Worm (Caenorhabditis elegans) whole organism, young adult: Measurements from ENCODE around the gene vps-16.

ENCODE experiments used
- F22D6.2 ChIP-seq: sonication (generic microtip); optimal IDR thresholded peaks from 2 replicates; lab custom pipeline; 2016; ENCODE audit warnings: mild to moderate bottlenecking, missing genetic modification characterization, missing compliant biosample characterization
- ama-1 ChIP-seq, 3 experiments: fragments of 150-350 bp in 1 of 3; sonication (generic microtip) in 2 of 3; optimal IDR thresholded peaks; 2 replicates each; lab custom pipeline; 2014 to 2018; ENCODE audit warnings: missing biosample characterization in 2 of 3, missing genetic modification characterization in 2 of 3, missing genetic modification reagents in 2 of 3
- bed-2 ChIP-seq: fragments of 200-800 bp; sonication (Bioruptor generic); IDR thresholded peaks from 2 replicates; pipeline ENCODE4 v1.3.6; 2022; ENCODE audit warnings: missing genetic modification reagents, missing genetic modification characterization, missing compliant biosample characterization
- chd-7 ChIP-seq: sonication (generic microtip); optimal IDR thresholded peaks from 2 replicates; lab custom pipeline; 2016; ENCODE audit warnings: mild to moderate bottlenecking, missing genetic modification characterization, moderate library complexity, missing compliant biosample characterization
- him-1 ChIP-seq: sonication (generic microtip); optimal IDR thresholded peaks from 2 replicates; lab custom pipeline; 2016; ENCODE audit warnings: missing genotype, missing genetic modification reagents, missing genetic modification characterization, missing compliant biosample characterization
- mes-4 ChIP-seq: sonication (generic microtip); optimal IDR thresholded peaks from 2 replicates; lab custom pipeline; 2016; ENCODE audit warnings: missing genotype, missing genetic modification characterization, missing compliant biosample characterization
- pha-4 ChIP-seq: fragments of 150-350 bp; sonication (generic microtip); optimal IDR thresholded peaks from 2 replicates; lab custom pipeline; 2014; ENCODE audit warnings: missing biosample characterization, missing genetic modification reagents, missing genetic modification characterization
- somi-1 ChIP-seq: fragments of 200-800 bp; sonication (Bioruptor generic); optimal IDR thresholded peaks from 2 replicates; lab custom pipeline; 2018; ENCODE audit warnings: mild to moderate bottlenecking, missing genetic modification characterization, missing compliant biosample characterization
- unc-130 ChIP-seq: sonication (generic microtip); optimal IDR thresholded peaks from 2 replicates; lab custom pipeline; 2016; ENCODE audit warnings: missing genetic modification reagents, missing genetic modification characterization, missing compliant biosample characterization

DNA sequence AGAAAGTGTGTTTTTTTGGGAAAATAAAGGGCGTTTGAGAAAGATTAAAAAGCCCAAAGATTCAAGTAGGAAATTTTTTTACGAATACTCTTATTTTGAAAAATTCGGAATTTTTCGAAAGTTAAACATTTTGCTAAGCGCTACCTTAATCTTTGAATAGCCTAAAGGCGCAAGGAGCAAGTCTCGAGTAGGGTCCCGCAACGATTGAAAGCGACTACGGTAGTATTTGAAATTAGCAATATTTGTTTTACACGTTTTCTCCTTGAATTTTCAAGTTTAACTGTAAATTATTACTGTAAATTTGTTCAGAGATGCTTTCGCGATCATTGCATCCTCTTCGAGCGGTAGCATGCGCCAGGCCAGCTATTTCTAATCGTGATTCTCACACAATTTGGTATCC lies 31.9 kb downstream of the vps-16 start, which contains the start of gene nduf-2.2:
- TF ChIP-seq somi-1 (GFP tag; lab: Kevin White, UChicago) (no peak), pha-4 (tag; lab: Kevin White, UChicago) (no peak), bed-2 (GFP tag; lab: Robert Waterston, UW) (no peak), ama-1 (optimal IDR thresholded peaks at IDR 0.05; lab: Kevin White, UChicago) (no peak), ama-1 (GFP tag; optimal IDR thresholded peaks at IDR 0.05; lab: Kevin White, UChicago) (no peak), chd-7 (tag; lab: Kevin White, UChicago) (no peak), him-1 (tag; lab: Kevin White, UChicago) (no peak), mes-4 (tag; lab: Kevin White, UChicago) (no peak), F22D6.2 (tag; lab: Kevin White, UChicago) (no peak), unc-130 (GFP tag; lab: Kevin White, UChicago) (no peak)
